Fruit fly (Drosophila melanogaster): ENCODE data around the gene CG14441.

The CG14441 gene

dm6 chrX:6678635-6679501, 20.4 kb upstream of the CG14441 start, which contains the start of gene ND-ASHI (continued):
- TF ChIP-seq CG10321 (GFP tag; IDR thresholded peaks at IDR 0.05): peak; percentile 65
- TF ChIP-seq Elba2 (GFP tag; optimal IDR thresholded peaks at IDR 0.05): peak; percentile 81
- TF ChIP-seq danr (GFP tag; IDR thresholded peaks at IDR 0.05): peak; percentile 92
- peak; percentile 84 for TF ChIP-seq CG8388 (GFP tag; optimal IDR thresholded peaks at IDR 0.05)
- peak; percentile 96 for TF ChIP-seq CG16779 (GFP tag; IDR thresholded peaks at IDR 0.05)
- peak; percentile 85 for TF ChIP-seq CG18764 (GFP tag; optimal IDR thresholded peaks at IDR 0.05)
- peak; percentile 74 for TF ChIP-seq CG17802 (tag; optimal IDR thresholded peaks at IDR 0.05)
- peak; percentile 91 for TF ChIP-seq CG5953 (GFP tag; IDR thresholded peaks at IDR 0.05)
- peak; percentile 78 for TF ChIP-seq Vsx1 (GFP tag; optimal IDR thresholded peaks at IDR 0.05)
- no peak for TF ChIP-seq ato (GFP tag; IDR thresholded peaks at IDR 0.05; ENCODE audit: partially characterized antibody)
- TF ChIP-seq wdn (GFP tag; IDR thresholded peaks at IDR 0.05): peak; percentile 97
- TF ChIP-seq CG5180 (GFP tag; optimal IDR thresholded peaks at IDR 0.05): peak; percentile 85
- TF ChIP-seq CG14667 (GFP tag; IDR thresholded peaks at IDR 0.05): peak; percentile 90
- TF ChIP-seq Mes4 (GFP tag; optimal IDR thresholded peaks at IDR 0.05): peak; percentile 84
- TF ChIP-seq ind (GFP tag; optimal IDR thresholded peaks at IDR 0.05): peak; percentile 95
- TF ChIP-seq crp (GFP tag; optimal IDR thresholded peaks at IDR 0.05): peak in 1 of 2 experiments; percentile 49
- peak; percentile 89 for TF ChIP-seq CG10274 (GFP tag; optimal IDR thresholded peaks at IDR 0.05)
- peak; percentile 74 for TF ChIP-seq ac (GFP tag; optimal IDR thresholded peaks at IDR 0.05)
- TF ChIP-seq CG6254 (GFP tag; optimal IDR thresholded peaks at IDR 0.05): peak; percentile 90
- peak; percentile 93 for TF ChIP-seq gce (GFP tag; IDR thresholded peaks at IDR 0.05)
- TF ChIP-seq tup (GFP tag; optimal IDR thresholded peaks at IDR 0.05): peak; percentile 92
- TF ChIP-seq CG6854 (GFP tag; optimal IDR thresholded peaks at IDR 0.05): peak; percentile 94
- TF ChIP-seq CG14441 (GFP tag; IDR thresholded peaks at IDR 0.05): peak; percentile 99
- TF ChIP-seq MBD-R2 (GFP tag; IDR thresholded peaks at IDR 0.05): peak; percentile 96
- peak; percentile 80 for TF ChIP-seq Adf1 (GFP tag; IDR thresholded peaks at IDR 0.05)
- peak; percentile 75 for TF ChIP-seq da (GFP tag; optimal IDR thresholded peaks at IDR 0.05)
- TF ChIP-seq ftz-f1 (GFP tag; optimal IDR thresholded peaks at IDR 0.05): peak; percentile 69
- peak; percentile 90 for TF ChIP-seq maf-S (GFP tag; optimal IDR thresholded peaks at IDR 0.05)
- TF ChIP-seq D19A (tag; optimal IDR thresholded peaks at IDR 0.05): peak; percentile 90
- TF ChIP-seq nom (GFP tag; optimal IDR thresholded peaks at IDR 0.05): peak; percentile 96
- TF ChIP-seq Chrac-16 (GFP tag; optimal IDR thresholded peaks at IDR 0.05): peak; percentile 94
- TF ChIP-seq Lhr (GFP tag; optimal IDR thresholded peaks at IDR 0.05): peak; percentile 79
- TF ChIP-seq Opbp (GFP tag; IDR thresholded peaks at IDR 0.05; ENCODE audit: partially characterized antibody): no peak
- TF ChIP-seq CG9727 (GFP tag; optimal IDR thresholded peaks at IDR 0.05): peak; percentile 95
- TF ChIP-seq CG6272 (GFP tag; IDR thresholded peaks at IDR 0.05): peak; percentile 88
- TF ChIP-seq Rx (GFP tag; IDR thresholded peaks at IDR 0.05): peak; percentile 95
- TF ChIP-seq CG17385 (GFP tag; optimal IDR thresholded peaks at IDR 0.05): peak; percentile 92
- peak; percentile 92 for TF ChIP-seq odd (GFP tag; optimal IDR thresholded peaks at IDR 0.05)
- TF ChIP-seq chm (GFP tag; IDR thresholded peaks at IDR 0.05): peak; percentile 96
- peak; percentile 88 for TF ChIP-seq CG18262 (tag; optimal IDR thresholded peaks at IDR 0.05)
- TF ChIP-seq klu (GFP tag; IDR thresholded peaks at IDR 0.05): peak; percentile 91
- peak; percentile 93 for TF ChIP-seq CG1647 (GFP tag; optimal IDR thresholded peaks at IDR 0.05)
- TF ChIP-seq phol (tag; optimal IDR thresholded peaks at IDR 0.05): peak; percentile 87
- no peak for TF ChIP-seq Bgb (GFP tag; IDR thresholded peaks at IDR 0.05; ENCODE audit: partially characterized antibody)
- peak; percentile 99 for TF ChIP-seq vvl (GFP tag; IDR thresholded peaks at IDR 0.05)
- TF ChIP-seq stc (GFP tag; IDR thresholded peaks at IDR 0.05): peak; percentile 93
- no peak for TF ChIP-seq Dip2 (GFP tag; IDR thresholded peaks at IDR 0.05)
- peak; percentile 81 for TF ChIP-seq CG33557 (GFP tag; optimal IDR thresholded peaks at IDR 0.05)
- TF ChIP-seq CG2199 (GFP tag; IDR thresholded peaks at IDR 0.05): peak; percentile 90

All from whole organism, embryonic.